Worm (Caenorhabditis elegans) whole organism, midembryonic: ENCODE data around the gene F34H10.5.

Experiments used
- T22C8.4 ChIP-seq: fragments of 200-800 bp; sonication (Bioruptor generic); IDR thresholded peaks from 2 replicates; pipeline ENCODE4 v1.3.6; 2022; ENCODE audit warnings: missing genetic modification characterization, missing compliant biosample characterization
- cog-1 ChIP-seq: sonication (generic microtip); optimal IDR thresholded peaks from 2 replicates; lab custom pipeline; 2016; ENCODE audit warnings: missing genetic modification characterization, missing compliant biosample characterization
- flt-1 ChIP-seq: fragments of 200-800 bp; sonication (Bioruptor generic); IDR thresholded peaks from 2 replicates; pipeline ENCODE4 v1.3.6; 2022; ENCODE audit warnings: missing genetic modification characterization, missing compliant biosample characterization
- klf-2 ChIP-seq: fragments of 200-800 bp; sonication (Bioruptor generic); conservative IDR thresholded peaks from 2 replicates; pipeline ENCODE4 v1.3.6; 2022; ENCODE audit warnings: missing genetic modification reagents, missing genetic modification characterization, missing compliant biosample characterization
- med-1 ChIP-seq: sonication (generic microtip); optimal IDR thresholded peaks from 2 replicates; lab custom pipeline; 2017; ENCODE audit warnings: missing genetic modification characterization, mild to moderate bottlenecking, missing compliant biosample characterization, antibody characterized with exemption, missing genetic modification reagents; ENCODE audit not compliant: insufficient read depth
- ref-1 ChIP-seq: fragments of 200-800 bp; sonication (Bioruptor generic); conservative IDR thresholded peaks from 2 replicates; pipeline ENCODE4 v1.3.6; 2022; ENCODE audit warnings: missing genetic modification reagents, missing genetic modification characterization, missing compliant biosample characterization
- ztf-23 ChIP-seq: fragments of 200-800 bp; sonication (Bioruptor generic); IDR thresholded peaks from 2 replicates; pipeline ENCODE4 v1.3.6; 2022; ENCODE audit warnings: missing genetic modification reagents, missing genetic modification characterization, missing compliant biosample characterization
- ztf-29 ChIP-seq: fragments of 200-800 bp; sonication (Bioruptor generic); IDR thresholded peaks from 2 replicates; pipeline ENCODE4 v1.3.6; 2022; ENCODE audit warnings: missing genetic modification reagents, missing genetic modification characterization, missing compliant biosample characterization

- TF ChIP-seq ztf-29 (GFP tag; lab: Robert Waterston, UW), result no peak
- TF ChIP-seq flt-1 (GFP tag; lab: Robert Waterston, UW), result no peak
- no peak for TF ChIP-seq T22C8.4 (GFP tag; lab: Robert Waterston, UW)
- TF ChIP-seq cog-1 (tag; lab: Kevin White, UChicago), result no peak
- TF ChIP-seq klf-2 (GFP tag; lab: Robert Waterston, UW), result no peak
- TF ChIP-seq med-1, result no peak
- TF ChIP-seq ztf-23 (GFP tag; lab: Robert Waterston, UW), result no peak
- no peak for TF ChIP-seq ref-1
These were observed 47.8 kb upstream of the F34H10.5 start, which contains the start of gene gpx-3 for ce11 chrX:9587642-9588041.
